Worm (Caenorhabditis elegans) whole organism, L2 larva: ENCODE results near the gene nspc-13.
A peak's percentile ranks its signal among the peaks of the same experiment; 100 is the strongest.

Experiments used
- C34F6.9 ChIP-seq: fragments of 150-350 bp; optimal IDR thresholded peaks from 2 replicates; lab custom pipeline; 2014; ENCODE audit warnings: missing biosample characterization, missing genetic modification characterization
- F13H6.1 ChIP-seq: sonication (generic microtip); optimal IDR thresholded peaks from 2 replicates; lab custom pipeline; 2016; ENCODE audit warnings: missing genetic modification characterization, missing compliant biosample characterization
- R02D3.7 ChIP-seq: fragments of 150-350 bp; optimal IDR thresholded peaks from 2 replicates; lab custom pipeline; 2014; ENCODE audit warnings: missing biosample characterization, missing genetic modification characterization
- Y55F3AM.14 ChIP-seq: fragments of 200-800 bp; sonication (Bioruptor generic); optimal IDR thresholded peaks from 2 replicates; lab custom pipeline; 2018; ENCODE audit warnings: mild to moderate bottlenecking, missing genetic modification characterization, missing compliant biosample characterization
- ZK546.5 ChIP-seq: sonication (generic microtip); optimal IDR thresholded peaks from 2 replicates; lab custom pipeline; 2017; ENCODE audit warnings: missing biosample characterization, missing genetic modification characterization
- alr-1 ChIP-seq: fragments of 150-350 bp; optimal IDR thresholded peaks from 2 replicates; lab custom pipeline; 2014; ENCODE audit warnings: missing biosample characterization, missing genetic modification characterization
- aly-2 ChIP-seq: fragments of 150-350 bp; optimal IDR thresholded peaks from 2 replicates; lab custom pipeline; 2014; ENCODE audit warnings: missing biosample characterization, missing genetic modification characterization
- ama-1 ChIP-seq: fragments of 150-350 bp; optimal IDR thresholded peaks from 2 replicates; lab custom pipeline; 2018; ENCODE audit warnings: inconsistent platforms
- blmp-1 ChIP-seq: sonication (generic microtip); optimal IDR thresholded peaks from 2 replicates; lab custom pipeline; 2017; ENCODE audit warnings: missing genetic modification characterization, mild to moderate bottlenecking, missing compliant biosample characterization, antibody characterized with exemption, moderate library complexity; ENCODE audit not compliant: insufficient read depth
- ceh-16 ChIP-seq: fragments of 150-350 bp; optimal IDR thresholded peaks from 2 replicates; lab custom pipeline; 2014; ENCODE audit warnings: missing biosample characterization, missing genetic modification characterization
- ceh-82 ChIP-seq: fragments of 150-350 bp; optimal IDR thresholded peaks from 2 replicates; lab custom pipeline; 2014; ENCODE audit warnings: missing biosample characterization, missing genetic modification characterization
- crh-2 ChIP-seq: sonication (generic microtip); optimal IDR thresholded peaks from 2 replicates; lab custom pipeline; 2017; ENCODE audit warnings: missing biosample characterization, missing genetic modification characterization
- dmd-4 ChIP-seq: sonication (generic microtip); optimal IDR thresholded peaks from 2 replicates; lab custom pipeline; 2017; ENCODE audit warnings: missing biosample characterization, missing genetic modification characterization
- egl-27 ChIP-seq: sonication (generic microtip); optimal IDR thresholded peaks from 3 replicates; lab custom pipeline; 2017; ENCODE audit warnings: missing biosample characterization, missing genetic modification reagents, missing genetic modification characterization
- elt-1 ChIP-seq: fragments of 150-350 bp; optimal IDR thresholded peaks from 2 replicates; lab custom pipeline; 2014; ENCODE audit warnings: missing biosample characterization, missing genetic modification characterization
- elt-3 ChIP-seq: sonication (generic microtip); optimal IDR thresholded peaks from 2 replicates; lab custom pipeline; 2017; ENCODE audit warnings: missing biosample characterization, missing genetic modification characterization
- fos-1 ChIP-seq: fragments of 150-350 bp; optimal IDR thresholded peaks from 2 replicates; lab custom pipeline; 2014; ENCODE audit warnings: missing biosample characterization, missing genetic modification characterization
- gmeb-1 ChIP-seq: fragments of 150-350 bp; optimal IDR thresholded peaks from 2 replicates; lab custom pipeline; 2014; ENCODE audit warnings: missing biosample characterization, missing genetic modification characterization
- lin-11 ChIP-seq: fragments of 150-350 bp; sonication (generic microtip); optimal IDR thresholded peaks from 2 replicates; lab custom pipeline; 2014; ENCODE audit warnings: missing biosample characterization, missing genetic modification characterization, inconsistent platforms, mixed read lengths
- lin-13 ChIP-seq: fragments of 150-350 bp; optimal IDR thresholded peaks from 2 replicates; lab custom pipeline; 2014; ENCODE audit warnings: missing biosample characterization, missing genetic modification reagents, missing genetic modification characterization
- lin-39 ChIP-seq: fragments of 150-350 bp; optimal IDR thresholded peaks from 2 replicates; lab custom pipeline; 2014; ENCODE audit warnings: missing biosample characterization, missing genetic modification reagents, missing genetic modification characterization
- lsy-2 ChIP-seq, 2 experiments: fragments of 150-350 bp in 1 of 2; sonication (generic microtip) in 1 of 2; optimal IDR thresholded peaks; 2 replicates each; lab custom pipeline; 2014 to 2017; ENCODE audit warnings: missing biosample characterization in 2 of 2, missing genetic modification characterization in 2 of 2
- mab-5 ChIP-seq: fragments of 150-350 bp; optimal IDR thresholded peaks from 2 replicates; lab custom pipeline; 2014; ENCODE audit warnings: missing biosample characterization, missing genetic modification characterization
- mbf-1 ChIP-seq: sonication (generic microtip); optimal IDR thresholded peaks from 2 replicates; lab custom pipeline; 2017; ENCODE audit warnings: missing biosample characterization, missing genetic modification characterization
- mdl-1 ChIP-seq, 2 experiments: fragments of 150-350 bp in 1 of 2; sonication (generic microtip) in 1 of 2; optimal IDR thresholded peaks; 2 replicates each; lab custom pipeline; 2017; ENCODE audit warnings: missing biosample characterization in 2 of 2, missing genetic modification characterization in 2 of 2
- nhr-10 ChIP-seq: sonication (generic microtip); optimal IDR thresholded peaks from 2 replicates; lab custom pipeline; 2017; ENCODE audit warnings: missing biosample characterization, missing genetic modification characterization
- nhr-11 ChIP-seq: fragments of 150-350 bp; optimal IDR thresholded peaks from 2 replicates; lab custom pipeline; 2014; ENCODE audit warnings: missing biosample characterization, missing genetic modification characterization
- nhr-12 ChIP-seq: fragments of 150-350 bp; optimal IDR thresholded peaks from 2 replicates; lab custom pipeline; 2014; ENCODE audit warnings: missing biosample characterization, missing genetic modification characterization
- nhr-129 ChIP-seq: fragments of 150-350 bp; optimal IDR thresholded peaks from 2 replicates; lab custom pipeline; 2014; ENCODE audit warnings: missing biosample characterization, missing genetic modification characterization
- nhr-21 ChIP-seq: fragments of 150-350 bp; optimal IDR thresholded peaks from 2 replicates; lab custom pipeline; 2014; ENCODE audit warnings: missing biosample characterization, missing genetic modification characterization
- nhr-23 ChIP-seq: fragments of 150-350 bp; optimal IDR thresholded peaks from 2 replicates; lab custom pipeline; 2014; ENCODE audit warnings: missing biosample characterization, missing genetic modification reagents, missing genetic modification characterization
- nhr-237 ChIP-seq: fragments of 150-350 bp; optimal IDR thresholded peaks from 2 replicates; lab custom pipeline; 2014; ENCODE audit warnings: missing biosample characterization, missing genetic modification characterization
- nhr-25 ChIP-seq: fragments of 150-350 bp; sonication (generic microtip); optimal IDR thresholded peaks from 3 replicates; lab custom pipeline; 2014; ENCODE audit warnings: missing biosample characterization, missing genetic modification characterization
- nhr-6 ChIP-seq: fragments of 150-350 bp; optimal IDR thresholded peaks from 2 replicates; lab custom pipeline; 2014; ENCODE audit warnings: missing biosample characterization, missing genetic modification characterization
- nhr-77 ChIP-seq: fragments of 150-350 bp; optimal IDR thresholded peaks from 2 replicates; lab custom pipeline; 2014; ENCODE audit warnings: missing biosample characterization, missing genetic modification characterization
- peb-1 ChIP-seq: fragments of 150-350 bp; optimal IDR thresholded peaks from 2 replicates; lab custom pipeline; 2014; ENCODE audit warnings: missing biosample characterization, missing genetic modification characterization
- sem-4 ChIP-seq: fragments of 150-350 bp; optimal IDR thresholded peaks from 2 replicates; lab custom pipeline; 2014; ENCODE audit warnings: missing biosample characterization, missing genetic modification reagents, missing genetic modification characterization
- skn-1 ChIP-seq: sonication (generic microtip); optimal IDR thresholded peaks from 2 replicates; lab custom pipeline; 2017; ENCODE audit warnings: missing biosample characterization, missing genetic modification characterization
- sma-3 ChIP-seq: sonication (generic microtip); optimal IDR thresholded peaks from 2 replicates; lab custom pipeline; 2016; ENCODE audit warnings: missing genetic modification reagents, missing genetic modification characterization, missing compliant biosample characterization
- sma-9 ChIP-seq, 2 experiments: fragments of 150-350 bp in 1 of 2; sonication (generic microtip) in 1 of 2; optimal IDR thresholded peaks; 2 replicates each; lab custom pipeline; 2014 to 2016; ENCODE audit warnings: missing genetic modification characterization in 2 of 2, mild to moderate bottlenecking in 1 of 2, missing biosample characterization in 1 of 2, missing compliant biosample characterization in 1 of 2, missing genetic modification reagents in 1 of 2, moderate library complexity in 1 of 2
- snpc-4 ChIP-seq: fragments of 150-350 bp; optimal IDR thresholded peaks from 2 replicates; lab custom pipeline; 2014; ENCODE audit warnings: missing biosample characterization, missing genetic modification characterization
- unc-39 ChIP-seq: fragments of 150-350 bp; optimal IDR thresholded peaks from 2 replicates; lab custom pipeline; 2014; ENCODE audit warnings: missing biosample characterization, missing genetic modification characterization
- unc-55 ChIP-seq: fragments of 150-350 bp; sonication (generic microtip); optimal IDR thresholded peaks from 3 replicates; lab custom pipeline; 2014; ENCODE audit warnings: missing biosample characterization, missing genetic modification reagents, missing genetic modification characterization
- unc-62 ChIP-seq: fragments of 150-350 bp; optimal IDR thresholded peaks from 2 replicates; lab custom pipeline; 2014; ENCODE audit warnings: missing biosample characterization, missing genetic modification reagents, missing genetic modification characterization
- zag-1 ChIP-seq: fragments of 150-350 bp; optimal IDR thresholded peaks from 2 replicates; lab custom pipeline; 2014; ENCODE audit warnings: missing biosample characterization, missing genetic modification characterization
- ztf-1 ChIP-seq: fragments of 200-800 bp; sonication (Bioruptor generic); conservative IDR thresholded peaks from 2 replicates; pipeline ENCODE4 v1.3.6; 2022; ENCODE audit warnings: missing genetic modification characterization, missing compliant biosample characterization
- ztf-11 ChIP-seq: sonication (generic microtip); optimal IDR thresholded peaks from 2 replicates; lab custom pipeline; 2017; ENCODE audit warnings: missing biosample characterization, missing genetic modification characterization
- ztf-4 ChIP-seq: fragments of 150-350 bp; optimal IDR thresholded peaks from 2 replicates; lab custom pipeline; 2014; ENCODE audit warnings: missing biosample characterization, missing genetic modification characterization

Gene nspc-13

ce11 chrX:12362951-12363486 is 5.8 kb downstream of the nspc-13 start:
- TF ChIP-seq sma-9 (GFP tag; optimal IDR thresholded peaks at IDR 0.05; lab: Kevin White, UChicago) (peak; percentile 98), sma-9 (tag; optimal IDR thresholded peaks at IDR 0.05; lab: Kevin White, UChicago) (no peak), mdl-1 (tag; optimal IDR thresholded peaks at IDR 0.05; lab: Kevin White, UChicago) (peak; percentile 69 to 91), snpc-4 (tag; lab: Kevin White, UChicago) (peak; percentile 87), ztf-1 (GFP tag; lab: Robert Waterston, UW) (peak; percentile 86; the same call in 1 of the 2 replicates), nhr-77 (tag; lab: Kevin White, UChicago) (peak; percentile 99), ztf-11 (tag; lab: Kevin White, UChicago) (peak; percentile 73), peb-1 (tag; lab: Kevin White, UChicago) (no peak), nhr-23 (tag; lab: Kevin White, UChicago) (no peak), mab-5 (tag; lab: Kevin White, UChicago) (peak; percentile 97), alr-1 (tag; lab: Kevin White, UChicago) (no peak), nhr-21 (tag; lab: Kevin White, UChicago) (peak; percentile 99), R02D3.7 (tag; lab: Kevin White, UChicago) (peak; percentile 75), Y55F3AM.14 (GFP tag; lab: Kevin White, UChicago) (peak; percentile 78), unc-55 (peak; percentile 99), ceh-82 (peak; percentile 89), unc-62 (GFP tag; lab: Kevin White, UChicago) (peak; percentile 87), lin-11 (tag; lab: Kevin White, UChicago) (peak; percentile 76), ceh-16 (tag; lab: Kevin White, UChicago) (peak; percentile 54), zag-1 (peak; percentile 92), ama-1 (no peak), lsy-2 (tag; optimal IDR thresholded peaks at IDR 0.05; lab: Kevin White, UChicago) (peak; percentile 94 to 97), elt-1 (tag; lab: Kevin White, UChicago) (no peak), egl-27 (peak; percentile 98), sem-4 (tag; lab: Kevin White, UChicago) (peak; percentile 98), nhr-237 (tag; lab: Kevin White, UChicago) (peak; percentile 96), nhr-6 (tag; lab: Kevin White, UChicago) (peak; percentile 99), elt-3 (tag; lab: Kevin White, UChicago) (no peak), ztf-4 (tag; lab: Kevin White, UChicago) (peak; percentile 97), crh-2 (tag; lab: Kevin White, UChicago) (peak; percentile 99), nhr-12 (tag; lab: Kevin White, UChicago) (peak; percentile 40), ZK546.5 (tag; lab: Kevin White, UChicago) (peak; percentile 63), nhr-10 (tag; lab: Kevin White, UChicago) (peak; percentile 97), F13H6.1 (tag; lab: Kevin White, UChicago) (peak; percentile 97), nhr-25 (peak; percentile 98), nhr-11 (peak; percentile 81), sma-3 (GFP tag; lab: Kevin White, UChicago) (peak; percentile 98), aly-2 (tag; lab: Kevin White, UChicago) (peak; percentile 90), unc-39 (tag; lab: Kevin White, UChicago) (no peak), gmeb-1 (tag; lab: Kevin White, UChicago) (peak; percentile 95), lin-13 (GFP tag; lab: Kevin White, UChicago) (peak; percentile 98), skn-1 (peak; percentile 99), dmd-4 (tag; lab: Kevin White, UChicago) (peak; percentile 83), mbf-1 (peak; percentile 76), lin-39 (tag; lab: Kevin White, UChicago) (peak; percentile 84), nhr-129 (tag; lab: Kevin White, UChicago) (peak; percentile 99), fos-1 (tag; lab: Kevin White, UChicago) (peak; percentile 99), C34F6.9 (tag; lab: Kevin White, UChicago) (peak; percentile 99), blmp-1 (tag; lab: Kevin White, UChicago) (peak; percentile 91)
